Fruit fly (Drosophila melanogaster) whole organism, prepupa: ENCODE results near the gene CG31883.
A peak's percentile ranks its signal among the peaks of the same experiment; 100 is the strongest.

ENCODE experiments used
- CG16779 ChIP-seq: fragments of 200-800 bp; sonication (Bioruptor generic); optimal IDR thresholded peaks from 3 replicates; lab custom pipeline; 2017; ENCODE audit warnings: missing biosample characterization, mild to moderate bottlenecking, missing genetic modification characterization
- CG3032 ChIP-seq: fragments of 200-800 bp; optimal IDR thresholded peaks from 2 replicates; lab custom pipeline; 2019; ENCODE audit warnings: missing biosample characterization, mild to moderate bottlenecking, missing genetic modification characterization, moderate library complexity
- CG6276 ChIP-seq: fragments of 200-800 bp; sonication (Bioruptor generic); optimal IDR thresholded peaks from 2 replicates; lab custom pipeline; 2017; ENCODE audit warnings: missing biosample characterization, mild to moderate bottlenecking, missing genetic modification characterization
- CG6792 ChIP-seq: fragments of 200-800 bp; sonication (Bioruptor generic); optimal IDR thresholded peaks from 3 replicates; lab custom pipeline; 2016; ENCODE audit warnings: missing biosample characterization, missing genetic modification characterization
- CG6808 ChIP-seq: fragments of 200-800 bp; sonication (Bioruptor generic); optimal IDR thresholded peaks from 3 replicates; lab custom pipeline; 2017; ENCODE audit warnings: missing biosample characterization, missing genetic modification characterization, mild to moderate bottlenecking, moderate library complexity, missing genetic modification reagents
- CG8632 ChIP-seq: fragments of 200-800 bp; sonication (Bioruptor generic); optimal IDR thresholded peaks from 3 replicates; lab custom pipeline; 2016; ENCODE audit warnings: missing biosample characterization, missing genetic modification characterization
- Hr38 ChIP-seq: sonication (Bioruptor generic); optimal IDR thresholded peaks from 2 replicates; lab custom pipeline; 2016; ENCODE audit warnings: missing biosample characterization, missing genetic modification characterization
- Hr39 ChIP-seq: fragments of 200-800 bp; sonication (Bioruptor generic); optimal IDR thresholded peaks from 2 replicates; lab custom pipeline; 2016; ENCODE audit warnings: missing biosample characterization, missing genetic modification characterization
- Lpt ChIP-seq: fragments of 200-800 bp; sonication (Bioruptor generic); optimal IDR thresholded peaks from 3 replicates; lab custom pipeline; 2016; ENCODE audit warnings: missing biosample characterization, missing genetic modification characterization
- Smox ChIP-seq: fragments of 200-800 bp; sonication (Bioruptor generic); optimal IDR thresholded peaks from 3 replicates; lab custom pipeline; 2016; ENCODE audit warnings: missing biosample characterization, missing genetic modification characterization
- eg ChIP-seq: fragments of 200-800 bp; sonication (Bioruptor generic); IDR thresholded peaks from 3 replicates; pipeline ENCODE4 v1.3.6; 2022; ENCODE audit warnings: missing biosample characterization, missing genetic modification characterization

DNA sequence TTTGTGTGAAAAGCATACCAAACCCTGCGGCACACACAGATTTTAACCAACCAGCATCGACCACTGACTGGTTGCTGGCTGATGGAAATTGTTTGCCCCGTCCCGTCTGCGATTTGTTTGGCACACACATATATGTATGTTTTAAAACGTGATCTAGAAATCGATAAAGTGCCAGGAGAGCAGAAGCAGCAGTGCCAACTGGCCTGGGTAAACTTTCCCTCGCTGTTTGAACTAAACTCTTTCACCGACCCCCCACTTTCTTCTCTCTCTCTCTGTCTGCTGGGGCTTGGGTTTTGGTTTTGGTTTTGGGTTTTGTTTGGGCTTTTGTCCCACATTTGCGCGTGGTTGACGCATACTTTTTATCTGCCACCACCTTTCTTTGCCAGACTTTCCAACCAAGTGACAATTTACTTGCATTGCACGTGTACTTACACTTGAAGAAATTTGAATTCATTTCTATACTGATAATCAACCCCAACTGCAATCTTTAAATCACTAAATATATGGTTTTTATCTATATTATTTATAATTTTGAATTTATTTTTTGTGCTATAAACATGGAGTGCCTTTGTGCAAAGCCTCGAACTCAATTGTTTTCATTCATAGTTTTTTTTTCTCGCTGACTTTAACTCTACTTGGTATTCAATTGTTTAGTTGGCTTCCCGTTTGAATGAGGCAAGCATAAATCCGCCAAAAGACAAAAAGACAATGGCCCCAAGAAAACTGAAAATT lies 22.8 kb upstream of the CG31883 start:
- TF ChIP-seq CG3032 (tag; lab: Kevin White, UChicago) (no peak), CG8632 (GFP tag; lab: Kevin White, UChicago) (no peak), Hr38 (GFP tag; lab: Kevin White, UChicago) (no peak), Hr39 (no peak), CG16779 (tag; lab: Kevin White, UChicago) (no peak), CG6792 (GFP tag; lab: Kevin White, UChicago) (peak; percentile 26), CG6276 (GFP tag; lab: Kevin White, UChicago) (no peak), eg (GFP tag; lab: Robert Waterston, UW) (peak; percentile 52; the same call in 1 of the 3 replicates), CG6808 (GFP tag; lab: Kevin White, UChicago) (no peak), Lpt (GFP tag; lab: Kevin White, UChicago) (peak; percentile 22), Smox (GFP tag; lab: Kevin White, UChicago) (no peak)
